Fruit fly (Drosophila melanogaster) whole organism, embryonic: Measurements from ENCODE around the gene CG13108.

ENCODE experiments used
- Antp ChIP-seq: fragments of 200-800 bp; sonication (Bioruptor generic); optimal IDR thresholded peaks from 3 replicates; lab custom pipeline; 2016; ENCODE audit warnings: missing biosample characterization, missing genetic modification characterization
- Asciz ChIP-seq: fragments of 200-800 bp; sonication (Bioruptor generic); optimal IDR thresholded peaks from 2 replicates; lab custom pipeline; 2017; ENCODE audit warnings: missing biosample characterization, mild to moderate bottlenecking, missing genetic modification characterization, missing genetic modification reagents
- B-H1 ChIP-seq: fragments of 200-800 bp; sonication (Bioruptor generic); IDR thresholded peaks from 3 replicates; pipeline ENCODE4 v1.3.6; 2022; ENCODE audit warnings: missing biosample characterization, missing genetic modification characterization
- B-H2 ChIP-seq: fragments of 200-800 bp; sonication (Bioruptor generic); optimal IDR thresholded peaks from 2 replicates; lab custom pipeline; 2018; ENCODE audit warnings: missing biosample characterization, mild to moderate bottlenecking, missing genetic modification characterization
- CG10274 ChIP-seq: fragments of 200-800 bp; sonication (Bioruptor generic); optimal IDR thresholded peaks from 3 replicates; lab custom pipeline; 2017; ENCODE audit warnings: missing biosample characterization, mild to moderate bottlenecking, missing genetic modification characterization
- CG10462 ChIP-seq: fragments of 200-800 bp; sonication (Bioruptor generic); optimal IDR thresholded peaks from 2 replicates; lab custom pipeline; 2016; ENCODE audit warnings: missing biosample characterization, missing genetic modification characterization
- CG12104 ChIP-seq: fragments of 200-800 bp; sonication (Bioruptor generic); optimal IDR thresholded peaks from 3 replicates; lab custom pipeline; 2016; ENCODE audit warnings: missing biosample characterization, missing genetic modification characterization
- CG12299 ChIP-seq: fragments of 200-800 bp; sonication (Bioruptor generic); optimal IDR thresholded peaks from 2 replicates; lab custom pipeline; 2018; ENCODE audit warnings: missing biosample characterization, mild to moderate bottlenecking, missing genetic modification characterization
- CG12391 ChIP-seq: fragments of 200-800 bp; sonication (Bioruptor generic); optimal IDR thresholded peaks from 3 replicates; lab custom pipeline; 2018; ENCODE audit warnings: missing biosample characterization, mild to moderate bottlenecking, missing genetic modification characterization, moderate library complexity
- CG13287 ChIP-seq: fragments of 200-800 bp; sonication (Bioruptor generic); IDR thresholded peaks from 2 replicates; pipeline ENCODE4 v1.3.6; 2022; ENCODE audit warnings: missing biosample characterization, missing genetic modification characterization; ENCODE audit not compliant: partially characterized antibody
- CG14710 ChIP-seq: fragments of 200-800 bp; sonication (Bioruptor generic); optimal IDR thresholded peaks from 3 replicates; lab custom pipeline; 2019; ENCODE audit warnings: missing biosample characterization, mild to moderate bottlenecking, missing genetic modification characterization, moderate library complexity
- CG15269 ChIP-seq: fragments of 200-800 bp; sonication (Bioruptor generic); optimal IDR thresholded peaks from 2 replicates; lab custom pipeline; 2018; ENCODE audit warnings: missing biosample characterization, mild to moderate bottlenecking, missing genetic modification characterization, moderate library complexity
- CG15514 ChIP-seq: fragments of 200-800 bp; sonication (Bioruptor generic); optimal IDR thresholded peaks from 3 replicates; lab custom pipeline; 2017; ENCODE audit warnings: missing biosample characterization, missing genetic modification characterization, mild to moderate bottlenecking, moderate library complexity, missing genetic modification reagents
- CG18011 ChIP-seq: fragments of 200-800 bp; sonication (Bioruptor generic); optimal IDR thresholded peaks from 2 replicates; lab custom pipeline; 2017; ENCODE audit warnings: missing biosample characterization, missing genetic modification characterization, mild to moderate bottlenecking, moderate library complexity, missing genotype
- CG1832 ChIP-seq: fragments of 200-800 bp; sonication (Bioruptor generic); optimal IDR thresholded peaks from 2 replicates; lab custom pipeline; 2017; ENCODE audit warnings: missing biosample characterization, mild to moderate bottlenecking, missing genetic modification characterization, inconsistent platforms
- CG32767 ChIP-seq: fragments of 200-800 bp; sonication (Bioruptor generic); IDR thresholded peaks from 2 replicates; pipeline ENCODE4 v1.3.6; 2022; ENCODE audit warnings: missing biosample characterization, missing genetic modification characterization
- CG3726 ChIP-seq: fragments of 200-800 bp; sonication (Bioruptor generic); IDR thresholded peaks from 3 replicates; pipeline ENCODE4, ENCODE4 v1.3.6; 2022; ENCODE audit warnings: missing biosample characterization, missing genetic modification characterization
- CG5953 ChIP-seq: fragments of 200-800 bp; sonication (Bioruptor generic); IDR thresholded peaks from 2 replicates; pipeline ENCODE4 v1.3.6; 2022; ENCODE audit warnings: missing biosample characterization, missing genetic modification characterization
- CG6272 ChIP-seq: fragments of 200-800 bp; sonication (Bioruptor generic); IDR thresholded peaks from 2 replicates; pipeline ENCODE4 v1.3.6; 2022; ENCODE audit warnings: missing biosample characterization, missing genetic modification characterization
- CG6765 ChIP-seq: fragments of 200-800 bp; sonication (Bioruptor generic); optimal IDR thresholded peaks from 3 replicates; lab custom pipeline; 2017; ENCODE audit warnings: missing biosample characterization, mild to moderate bottlenecking, missing genetic modification characterization
- CG6813 ChIP-seq: fragments of 200-800 bp; sonication (Bioruptor generic); optimal IDR thresholded peaks from 2 replicates; lab custom pipeline; 2017; ENCODE audit warnings: missing biosample characterization, missing genetic modification characterization, mild to moderate bottlenecking, moderate library complexity, missing genetic modification reagents
- CG7556 ChIP-seq: fragments of 200-800 bp; sonication (Bioruptor generic); optimal IDR thresholded peaks from 2 replicates; lab custom pipeline; 2017; ENCODE audit warnings: missing biosample characterization, mild to moderate bottlenecking, missing genetic modification characterization
- CG8359 ChIP-seq: fragments of 200-800 bp; sonication (Bioruptor generic); optimal IDR thresholded peaks from 2 replicates; lab custom pipeline; 2017; ENCODE audit warnings: missing biosample characterization, mild to moderate bottlenecking, missing genetic modification characterization, borderline replicate concordance
- CoRest ChIP-seq: fragments of 200-800 bp; sonication (Bioruptor generic); optimal IDR thresholded peaks from 3 replicates; lab custom pipeline; 2018; ENCODE audit warnings: missing biosample characterization, mild to moderate bottlenecking, missing genetic modification characterization, moderate library complexity
- Hand ChIP-seq: fragments of 200-800 bp; sonication (Bioruptor generic); optimal IDR thresholded peaks from 2 replicates; lab custom pipeline; 2017; ENCODE audit warnings: mild to moderate bottlenecking, missing biosample characterization, missing genetic modification reagents, missing genetic modification characterization
- MBD-R2 ChIP-seq: fragments of 200-800 bp; sonication (Bioruptor generic); IDR thresholded peaks from 2 replicates; pipeline ENCODE4 v1.3.6; 2022; ENCODE audit warnings: missing biosample characterization, missing genetic modification characterization
- Max ChIP-seq: fragments of 200-800 bp; sonication (Bioruptor generic); optimal IDR thresholded peaks from 2 replicates; lab custom pipeline; 2016; ENCODE audit warnings: missing biosample characterization, mild to moderate bottlenecking, missing genetic modification characterization
- NFAT ChIP-seq: fragments of 200-800 bp; sonication (Bioruptor generic); IDR thresholded peaks from 2 replicates; pipeline ENCODE4 v1.3.6; 2022; ENCODE audit warnings: missing biosample characterization, missing genetic modification characterization
- NK7.1 ChIP-seq: fragments of 200-800 bp; sonication (Bioruptor generic); optimal IDR thresholded peaks from 3 replicates; lab custom pipeline; 2016; ENCODE audit warnings: missing biosample characterization, missing genetic modification characterization
- Optix ChIP-seq: fragments of 200-800 bp; sonication (Bioruptor generic); IDR thresholded peaks from 3 replicates; pipeline ENCODE4 v1.3.6; 2022; ENCODE audit warnings: missing biosample characterization, missing genetic modification characterization
- Sox100B ChIP-seq: fragments of 200-800 bp; sonication (Bioruptor generic); optimal IDR thresholded peaks from 3 replicates; lab custom pipeline; 2018; ENCODE audit warnings: missing biosample characterization, mild to moderate bottlenecking, missing genetic modification characterization
- YL-1 ChIP-seq: fragments of 200-800 bp; sonication (Bioruptor generic); optimal IDR thresholded peaks from 3 replicates; lab custom pipeline; 2017; ENCODE audit warnings: missing biosample characterization, mild to moderate bottlenecking, missing genetic modification characterization
- bcd ChIP-seq: fragments of 200-800 bp; sonication (Bioruptor generic); optimal IDR thresholded peaks from 2 replicates; lab custom pipeline; 2017; ENCODE audit warnings: missing biosample characterization, mild to moderate bottlenecking, missing genetic modification characterization
- cato ChIP-seq: fragments of 200-800 bp; sonication (Bioruptor generic); optimal IDR thresholded peaks from 2 replicates; lab custom pipeline; 2016; ENCODE audit warnings: missing biosample characterization, missing genetic modification characterization, borderline replicate concordance
- chn ChIP-seq: fragments of 200-800 bp; sonication (Bioruptor generic); optimal IDR thresholded peaks from 2 replicates; lab custom pipeline; 2016; ENCODE audit warnings: missing biosample characterization, missing genetic modification characterization
- croc ChIP-seq: fragments of 200-800 bp; sonication (Bioruptor generic); conservative IDR thresholded peaks from 3 replicates; pipeline ENCODE4 v1.3.6; 2022; ENCODE audit warnings: missing biosample characterization, missing genetic modification characterization
- da ChIP-seq: fragments of 200-800 bp; sonication (Bioruptor generic); optimal IDR thresholded peaks from 2 replicates; lab custom pipeline; 2016; ENCODE audit warnings: missing biosample characterization, missing genetic modification characterization
- dimm ChIP-seq: fragments of 200-800 bp; sonication (Bioruptor generic); IDR thresholded peaks from 2 replicates; pipeline ENCODE4 v1.3.6; 2022; ENCODE audit warnings: missing biosample characterization, missing genetic modification characterization
- ems ChIP-seq: fragments of 200-800 bp; sonication (Bioruptor generic); optimal IDR thresholded peaks from 3 replicates; lab custom pipeline; 2016; ENCODE audit warnings: missing biosample characterization, missing genetic modification characterization
- exex ChIP-seq: fragments of 200-800 bp; sonication (Bioruptor generic); optimal IDR thresholded peaks from 4 replicates; lab custom pipeline; 2018; ENCODE audit warnings: missing biosample characterization, mild to moderate bottlenecking, missing genetic modification characterization, moderate library complexity
- h ChIP-seq: fragments of >200 bp; optimal IDR thresholded peaks from 2 replicates; lab custom pipeline; 2017
- insv ChIP-seq, 2 experiments: fragments of 200-800 bp; sonication (Bioruptor generic); optimal IDR thresholded peaks; 3 replicates each; lab custom pipeline; 2016 to 2018; ENCODE audit warnings: missing biosample characterization in 2 of 2, missing genetic modification characterization in 2 of 2
- lmd ChIP-seq: fragments of 200-800 bp; sonication (Bioruptor generic); IDR thresholded peaks from 2 replicates; pipeline ENCODE4 v1.3.6; 2022; ENCODE audit warnings: missing biosample characterization, missing genetic modification characterization
- maf-S ChIP-seq: fragments of 200-800 bp; sonication (Bioruptor generic); optimal IDR thresholded peaks from 2 replicates; lab custom pipeline; 2016; ENCODE audit warnings: missing biosample characterization, missing genetic modification characterization
- nau ChIP-seq: fragments of 200-800 bp; sonication (Bioruptor generic); optimal IDR thresholded peaks from 3 replicates; lab custom pipeline; 2017; ENCODE audit warnings: missing biosample characterization, mild to moderate bottlenecking, missing genetic modification characterization, missing genetic modification reagents
- nmo ChIP-seq: fragments of 200-800 bp; sonication (Bioruptor generic); optimal IDR thresholded peaks from 2 replicates; lab custom pipeline; 2018; ENCODE audit warnings: missing biosample characterization, mild to moderate bottlenecking, missing genetic modification characterization, moderate library complexity
- pita ChIP-seq: fragments of 200-800 bp; sonication (Bioruptor generic); optimal IDR thresholded peaks from 2 replicates; lab custom pipeline; 2017; ENCODE audit warnings: missing biosample characterization, mild to moderate bottlenecking, missing genetic modification characterization
- so ChIP-seq: fragments of 200-800 bp; sonication (Bioruptor generic); IDR thresholded peaks from 3 replicates; pipeline ENCODE4 v1.3.6; 2022; ENCODE audit warnings: missing biosample characterization, missing genetic modification characterization
- tap ChIP-seq: fragments of 200-800 bp; optimal IDR thresholded peaks from 3 replicates; lab custom pipeline; 2019; ENCODE audit warnings: missing biosample characterization, mild to moderate bottlenecking, missing genetic modification characterization, moderate library complexity

The CG13108 gene

dm6 chr2L:9210864-9211701, 47.0 kb downstream of the CG13108 start (continued):
- TF ChIP-seq CG12391 (tag; lab: Kevin White, UChicago) (peak; percentile 63), CG5953 (GFP tag; lab: Robert Waterston, UW) (no peak), maf-S (GFP tag; lab: Kevin White, UChicago) (no peak), CG15269 (tag; lab: Kevin White, UChicago) (peak; percentile 77), CG6272 (no peak), CoRest (tag; lab: Kevin White, UChicago) (peak; percentile 72), CG12104 (GFP tag; lab: Kevin White, UChicago) (peak; percentile 44), CG32767 (GFP tag; lab: Robert Waterston, UW) (peak; percentile 39; the same call in 1 of the 2 replicates), croc (GFP tag; lab: Robert Waterston, UW) (no peak; the same call in 2 of the 3 replicates), cato (GFP tag; lab: Kevin White, UChicago) (no peak), ems (GFP tag; lab: Kevin White, UChicago) (no peak), CG10274 (peak; percentile 26), CG8359 (GFP tag; lab: Kevin White, UChicago) (no peak), exex (tag; lab: Kevin White, UChicago) (peak; percentile 7), h (lab: Kevin White, UChicago) (no peak), CG3726 (GFP tag; lab: Robert Waterston, UW) (no peak), B-H1 (no peak; the same call in 2 of the 3 replicates), CG13287 (GFP tag; lab: Robert Waterston, UW) (no peak), MBD-R2 (GFP tag; lab: Robert Waterston, UW) (no peak), insv (GFP tag; optimal IDR thresholded peaks at IDR 0.05; lab: Kevin White, UChicago) (no peak), Sox100B (GFP tag; lab: Kevin White, UChicago) (peak; percentile 64), Hand (GFP tag; lab: Kevin White, UChicago) (no peak), nmo (GFP tag; lab: Kevin White, UChicago) (peak; percentile 81), so (no peak), CG18011 (GFP tag; lab: Kevin White, UChicago) (peak; percentile 31), CG1832 (GFP tag; lab: Kevin White, UChicago) (no peak), dimm (no peak), Antp (no peak), Asciz (peak; percentile 54), da (GFP tag; lab: Kevin White, UChicago) (no peak), NK7.1 (GFP tag; lab: Kevin White, UChicago) (no peak), lmd (GFP tag; lab: Robert Waterston, UW) (peak; percentile 73), Max (GFP tag; lab: Kevin White, UChicago) (peak; percentile 68), CG14710 (tag; lab: Kevin White, UChicago) (peak; percentile 53), NFAT (no peak), Optix (GFP tag; lab: Robert Waterston, UW) (no peak), tap (tag; lab: Kevin White, UChicago) (peak; percentile 34), CG15514 (GFP tag; lab: Kevin White, UChicago) (peak; percentile 46), CG10462 (GFP tag; lab: Kevin White, UChicago) (no peak), YL-1 (GFP tag; lab: Kevin White, UChicago) (peak; percentile 42), CG12299 (tag; lab: Kevin White, UChicago) (peak; percentile 31), pita (GFP tag; lab: Kevin White, UChicago) (no peak), CG7556 (peak; percentile 79), CG6813 (peak; percentile 20), B-H2 (GFP tag; lab: Kevin White, UChicago) (no peak), chn (peak; percentile 6), bcd (GFP tag; lab: Kevin White, UChicago) (peak; percentile 67), nau (GFP tag; lab: Kevin White, UChicago) (peak; percentile 46), CG6765 (GFP tag; lab: Kevin White, UChicago) (peak; percentile 55)
